Worm (Caenorhabditis elegans): ENCODE results near the gene clec-145.

- no peak for TF ChIP-seq blmp-1 (tag; optimal IDR thresholded peaks at IDR 0.05)
- TF ChIP-seq lin-32 (GFP tag; optimal IDR thresholded peaks at IDR 0.05), result no peak
- no peak for TF ChIP-seq tbx-8 (GFP tag; optimal IDR thresholded peaks at IDR 0.05)
- no peak for TF ChIP-seq snpc-4 (tag; optimal IDR thresholded peaks at IDR 0.05)
- no peak for TF ChIP-seq nhr-28 (tag; optimal IDR thresholded peaks at IDR 0.05)
- TF ChIP-seq cnd-1 (tag; optimal IDR thresholded peaks at IDR 0.05), result no peak
- TF ChIP-seq nhr-12 (tag; optimal IDR thresholded peaks at IDR 0.05), result no peak
These were observed 42.8 kb downstream of the clec-145 start, which contains the start of gene ddl-2 for ce11 chrII:13547545-13547944.

All from whole organism, mixed stage, embryonic.